Fruit fly (Drosophila melanogaster) whole organism, embryonic: ENCODE measurements around the gene yellow-e2.

ENCODE experiments used
- Ada2b ChIP-seq: fragments of 200-800 bp; sonication (Bioruptor generic); IDR thresholded peaks from 2 replicates; pipeline ENCODE4 v1.3.6; 2022; ENCODE audit warnings: missing biosample characterization, missing genetic modification characterization
- Blimp-1 ChIP-seq: fragments of 200-800 bp; sonication (Bioruptor generic); optimal IDR thresholded peaks from 3 replicates; lab custom pipeline; 2018; ENCODE audit warnings: missing biosample characterization, missing genetic modification characterization, mild to moderate bottlenecking, moderate library complexity, missing genetic modification reagents
- CG10543 ChIP-seq: fragments of 200-800 bp; sonication (Bioruptor generic); optimal IDR thresholded peaks from 3 replicates; lab custom pipeline; 2017; ENCODE audit warnings: missing biosample characterization, mild to moderate bottlenecking, missing genetic modification characterization, moderate library complexity
- CG11504 ChIP-seq: fragments of 200-800 bp; sonication (Bioruptor generic); optimal IDR thresholded peaks from 3 replicates; lab custom pipeline; 2019; ENCODE audit warnings: missing biosample characterization, mild to moderate bottlenecking, missing genetic modification characterization, moderate library complexity
- CG11723 ChIP-seq: fragments of 200-800 bp; sonication (Bioruptor generic); optimal IDR thresholded peaks from 2 replicates; lab custom pipeline; 2017; ENCODE audit warnings: missing biosample characterization, mild to moderate bottlenecking, missing genetic modification characterization
- CG12155 ChIP-seq: fragments of 200-800 bp; sonication (Bioruptor generic); optimal IDR thresholded peaks from 3 replicates; lab custom pipeline; 2016; ENCODE audit warnings: missing biosample characterization, missing genetic modification characterization
- CG12769 ChIP-seq: fragments of 200-800 bp; sonication (Bioruptor generic); optimal IDR thresholded peaks from 2 replicates; lab custom pipeline; 2019; ENCODE audit warnings: missing biosample characterization, mild to moderate bottlenecking, missing genetic modification characterization, moderate library complexity
- CG13123 ChIP-seq: fragments of 200-800 bp; sonication (Bioruptor generic); optimal IDR thresholded peaks from 2 replicates; lab custom pipeline; 2016; ENCODE audit warnings: missing biosample characterization, missing genetic modification characterization
- CG15073 ChIP-seq: fragments of 200-800 bp; sonication (Bioruptor generic); optimal IDR thresholded peaks from 2 replicates; lab custom pipeline; 2016; ENCODE audit warnings: missing biosample characterization, missing genetic modification characterization
- CG15601 ChIP-seq: fragments of 200-800 bp; sonication (Bioruptor generic); optimal IDR thresholded peaks from 3 replicates; lab custom pipeline; 2019; ENCODE audit warnings: missing biosample characterization, mild to moderate bottlenecking, missing genetic modification characterization, moderate library complexity
- CG17829 ChIP-seq: fragments of 200-800 bp; optimal IDR thresholded peaks from 2 replicates; lab custom pipeline; 2019; ENCODE audit warnings: missing biosample characterization, mild to moderate bottlenecking, missing genetic modification characterization, moderate library complexity
- CG2129 ChIP-seq: fragments of 200-800 bp; sonication (Bioruptor generic); IDR thresholded peaks from 2 replicates; pipeline ENCODE4 v1.3.6; 2022; ENCODE audit warnings: missing biosample characterization, missing genetic modification characterization; ENCODE audit not compliant: partially characterized antibody
- CG42726 ChIP-seq: fragments of 200-800 bp; sonication (Bioruptor generic); IDR thresholded peaks from 2 replicates; pipeline ENCODE4 v1.3.6; 2022; ENCODE audit warnings: missing biosample characterization, missing genetic modification characterization; ENCODE audit not compliant: partially characterized antibody
- CG43689 ChIP-seq: fragments of 200-800 bp; sonication (Bioruptor generic); IDR thresholded peaks from 2 replicates; pipeline ENCODE4 v1.3.6; 2022; ENCODE audit warnings: missing biosample characterization, missing genetic modification characterization
- CG4404 ChIP-seq: fragments of 200-800 bp; sonication (Bioruptor generic); IDR thresholded peaks from 2 replicates; pipeline ENCODE4 v1.3.6; 2022; ENCODE audit warnings: missing biosample characterization, missing genetic modification characterization
- CG5180 ChIP-seq: fragments of 200-800 bp; sonication (Bioruptor generic); optimal IDR thresholded peaks from 3 replicates; lab custom pipeline; 2017; ENCODE audit warnings: missing biosample characterization, missing genetic modification characterization, mild to moderate bottlenecking, moderate library complexity, missing genetic modification reagents
- CG9797 ChIP-seq: fragments of 200-800 bp; sonication (Bioruptor generic); optimal IDR thresholded peaks from 3 replicates; lab custom pipeline; 2018; ENCODE audit warnings: missing biosample characterization, mild to moderate bottlenecking, missing genetic modification characterization
- CkIIα-i1 ChIP-seq: fragments of 200-800 bp; sonication (Bioruptor generic); IDR thresholded peaks from 2 replicates; pipeline ENCODE4 v1.3.6; 2022; ENCODE audit warnings: missing biosample characterization, missing genetic modification characterization
- D19B ChIP-seq: fragments of 200-800 bp; sonication (Bioruptor generic); optimal IDR thresholded peaks from 2 replicates; lab custom pipeline; 2017; ENCODE audit warnings: missing biosample characterization, mild to moderate bottlenecking, missing genetic modification characterization
- Dp ChIP-seq: fragments of 200-800 bp; sonication (Bioruptor generic); optimal IDR thresholded peaks from 2 replicates; lab custom pipeline; 2018; ENCODE audit warnings: missing biosample characterization, mild to moderate bottlenecking, missing genetic modification characterization, moderate library complexity
- E2f1 ChIP-seq: fragments of 200-800 bp; sonication (Bioruptor generic); IDR thresholded peaks from 2 replicates; pipeline ENCODE4 v1.3.6; 2022; ENCODE audit warnings: missing biosample characterization, missing genetic modification characterization
- Fer3 ChIP-seq: fragments of 200-800 bp; sonication (Bioruptor generic); optimal IDR thresholded peaks from 2 replicates; lab custom pipeline; 2018; ENCODE audit warnings: missing biosample characterization, mild to moderate bottlenecking, missing genetic modification characterization, moderate library complexity
- Gsc ChIP-seq: fragments of 200-800 bp; sonication (Bioruptor generic); IDR thresholded peaks from 2 replicates; pipeline ENCODE4 v1.3.6; 2022; ENCODE audit warnings: missing biosample characterization, missing genetic modification characterization
- HLHmδ ChIP-seq: fragments of 200-800 bp; sonication (Bioruptor generic); optimal IDR thresholded peaks from 2 replicates; lab custom pipeline; 2018; ENCODE audit warnings: missing biosample characterization, mild to moderate bottlenecking, missing genetic modification characterization, moderate library complexity
- HmgD ChIP-seq: fragments of 200-800 bp; sonication (Bioruptor generic); optimal IDR thresholded peaks from 3 replicates; lab custom pipeline; 2016; ENCODE audit warnings: missing biosample characterization, missing genetic modification characterization
- Max ChIP-seq: fragments of 200-800 bp; sonication (Bioruptor generic); optimal IDR thresholded peaks from 2 replicates; lab custom pipeline; 2016; ENCODE audit warnings: missing biosample characterization, mild to moderate bottlenecking, missing genetic modification characterization
- Mes4 ChIP-seq: fragments of 200-800 bp; sonication (Bioruptor generic); optimal IDR thresholded peaks from 2 replicates; lab custom pipeline; 2016; ENCODE audit warnings: missing biosample characterization, missing genetic modification characterization
- Neu2 ChIP-seq: fragments of 200-800 bp; sonication (Bioruptor generic); optimal IDR thresholded peaks from 3 replicates; lab custom pipeline; 2016; ENCODE audit warnings: missing biosample characterization, missing genetic modification characterization, borderline replicate concordance
- Sry-β ChIP-seq: fragments of 200-800 bp; sonication (Bioruptor generic); optimal IDR thresholded peaks from 2 replicates; lab custom pipeline; 2018; ENCODE audit warnings: missing biosample characterization, mild to moderate bottlenecking, missing genetic modification characterization, moderate library complexity
- Taf1 ChIP-seq: fragments of 200-800 bp; sonication (Bioruptor generic); IDR thresholded peaks from 2 replicates; pipeline ENCODE4 v1.3.6; 2022; ENCODE audit warnings: missing biosample characterization, missing genetic modification characterization
- Xrp1 ChIP-seq: fragments of 200-800 bp; sonication (Bioruptor generic); IDR thresholded peaks from 2 replicates; pipeline ENCODE4 v1.3.6; 2022; ENCODE audit warnings: missing biosample characterization, missing genetic modification characterization
- br ChIP-seq: fragments of >200 bp; optimal IDR thresholded peaks from 2 replicates; lab custom pipeline; 2017
- danr ChIP-seq: fragments of 200-800 bp; sonication (Bioruptor generic); IDR thresholded peaks from 2 replicates; pipeline ENCODE4 v1.3.6; 2022; ENCODE audit warnings: missing biosample characterization, missing genetic modification characterization
- dati ChIP-seq: fragments of 200-800 bp; sonication (Bioruptor generic); IDR thresholded peaks from 2 replicates; pipeline ENCODE4 v1.3.6; 2022; ENCODE audit warnings: missing biosample characterization, missing genetic modification characterization
- en ChIP-seq: fragments of 200-800 bp; sonication (Bioruptor generic); optimal IDR thresholded peaks from 2 replicates; lab custom pipeline; 2016; ENCODE audit warnings: missing biosample characterization, missing genetic modification characterization
- esg ChIP-seq: fragments of 200-800 bp; sonication (Bioruptor generic); conservative IDR thresholded peaks from 2 replicates; pipeline ENCODE4 v1.3.6; 2022; ENCODE audit warnings: missing biosample characterization, missing genetic modification characterization
- hkb ChIP-seq, 2 experiments: fragments of 200-800 bp in 1 of 2; fragments of >200 bp in 1 of 2; sonication (Bioruptor generic) in 1 of 2; IDR thresholded peaks in 1 of 2; optimal IDR thresholded peaks in 1 of 2; 2 replicates each; pipeline versions ENCODE4 v1.3.6 to Lab custom; 2017 to 2022; ENCODE audit warnings: missing biosample characterization in 1 of 2, missing genetic modification characterization in 1 of 2
- kah ChIP-seq: fragments of 200-800 bp; sonication (Bioruptor generic); optimal IDR thresholded peaks from 2 replicates; lab custom pipeline; 2018; ENCODE audit warnings: missing biosample characterization, mild to moderate bottlenecking, missing genetic modification characterization
- odd ChIP-seq: fragments of 200-800 bp; sonication (Bioruptor generic); optimal IDR thresholded peaks from 2 replicates; lab custom pipeline; 2017; ENCODE audit warnings: missing biosample characterization, mild to moderate bottlenecking, missing genetic modification characterization
- pho ChIP-seq: fragments of 200-800 bp; sonication (Bioruptor generic); optimal IDR thresholded peaks from 2 replicates; lab custom pipeline; 2016; ENCODE audit warnings: missing biosample characterization, missing genetic modification characterization
- ranshi ChIP-seq: fragments of 200-800 bp; sonication (Bioruptor generic); IDR thresholded peaks from 2 replicates; pipeline ENCODE4 v1.3.6; 2022; ENCODE audit warnings: missing biosample characterization, missing genetic modification characterization
- run ChIP-seq: fragments of 200-800 bp; sonication (Bioruptor generic); optimal IDR thresholded peaks from 3 replicates; lab custom pipeline; 2018; ENCODE audit warnings: missing biosample characterization, mild to moderate bottlenecking, missing genetic modification characterization
- salm ChIP-seq: fragments of 200-800 bp; sonication (Bioruptor generic); optimal IDR thresholded peaks from 2 replicates; lab custom pipeline; 2018; ENCODE audit warnings: missing biosample characterization, mild to moderate bottlenecking, missing genetic modification characterization
- slp2 ChIP-seq: fragments of 200-800 bp; sonication (Bioruptor generic); optimal IDR thresholded peaks from 2 replicates; lab custom pipeline; 2016; ENCODE audit warnings: missing biosample characterization, missing genetic modification characterization
- tx ChIP-seq: fragments of 200-800 bp; sonication (Bioruptor generic); optimal IDR thresholded peaks from 2 replicates; lab custom pipeline; 2016; ENCODE audit warnings: missing biosample characterization, missing genetic modification characterization
- vfl ChIP-seq: fragments of 200-800 bp; sonication (Bioruptor generic); optimal IDR thresholded peaks from 2 replicates; lab custom pipeline; 2016; ENCODE audit warnings: missing biosample characterization, missing genetic modification characterization
- vnd ChIP-seq: fragments of 200-800 bp; sonication (Bioruptor generic); IDR thresholded peaks from 3 replicates; pipeline ENCODE4 v1.3.6; 2022; ENCODE audit warnings: missing biosample characterization, missing genetic modification characterization; ENCODE audit not compliant: partially characterized antibody
- zen ChIP-seq: fragments of 200-800 bp; sonication (Bioruptor generic); optimal IDR thresholded peaks from 3 replicates; lab custom pipeline; 2018; ENCODE audit warnings: missing biosample characterization, mild to moderate bottlenecking, missing genetic modification characterization, moderate library complexity
- zen2 ChIP-seq: fragments of 200-800 bp; sonication (Bioruptor generic); IDR thresholded peaks from 3 replicates; pipeline ENCODE4 v1.3.6; 2022; ENCODE audit warnings: missing biosample characterization, missing genetic modification characterization; ENCODE audit not compliant: partially characterized antibody
- zfh2 ChIP-seq: fragments of 200-800 bp; sonication (Bioruptor generic); optimal IDR thresholded peaks from 2 replicates; lab custom pipeline; 2016; ENCODE audit warnings: missing biosample characterization, missing genetic modification characterization

The yellow-e2 gene

DNA sequence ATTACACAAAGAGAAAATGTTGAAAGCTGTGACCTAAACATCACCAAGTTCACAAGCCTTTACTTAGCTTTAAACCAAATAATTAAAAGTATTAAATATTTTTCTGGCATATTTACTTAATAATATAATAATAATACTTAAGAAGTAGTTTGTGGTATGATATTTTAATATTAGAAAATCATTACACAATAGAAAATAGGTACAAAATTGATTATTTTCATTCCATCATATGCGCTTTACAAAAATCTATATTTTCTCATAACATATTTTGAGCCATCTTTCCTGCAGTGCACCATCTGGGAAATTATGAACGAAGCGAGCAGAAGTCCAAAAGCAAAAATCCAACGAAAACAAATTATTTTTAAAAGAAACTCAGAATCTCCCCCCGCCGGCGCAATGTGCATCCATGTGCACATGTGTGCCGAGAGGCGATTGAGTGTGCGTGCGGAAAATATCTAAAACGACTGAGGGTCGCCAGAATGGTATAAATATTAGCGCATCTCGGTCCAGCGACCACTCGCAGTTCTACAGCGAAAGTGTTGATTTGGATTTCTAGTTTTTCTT lies 18.8 kb upstream of the yellow-e2 start, which contains the start of gene Act87E (continued):
- TF ChIP-seq CG11723 (GFP tag; lab: Kevin White, UChicago), result peak; percentile 45
- no peak for TF ChIP-seq Ada2b (GFP tag; lab: Robert Waterston, UW)
- TF ChIP-seq CG2129 (GFP tag; lab: Robert Waterston, UW), result no peak
- no peak for TF ChIP-seq CG9797 (GFP tag; lab: Kevin White, UChicago)
- TF ChIP-seq CG13123 (GFP tag; lab: Kevin White, UChicago), result no peak
- TF ChIP-seq CG15601 (tag; lab: Kevin White, UChicago), result peak; percentile 73
- peak; percentile 1 for TF ChIP-seq Fer3 (tag; lab: Kevin White, UChicago)
- no peak for TF ChIP-seq zen2 (GFP tag; lab: Robert Waterston, UW)
- TF ChIP-seq CG15073 (GFP tag; lab: Kevin White, UChicago), result no peak
- TF ChIP-seq CG4404 (GFP tag; lab: Robert Waterston, UW), result peak; percentile 59
- no peak for TF ChIP-seq CG10543
- TF ChIP-seq Neu2 (GFP tag; lab: Kevin White, UChicago), result no peak
- no peak for TF ChIP-seq Gsc (GFP tag; lab: Robert Waterston, UW)
- TF ChIP-seq Blimp-1, result peak; percentile 73
- no peak for TF ChIP-seq dati (GFP tag; lab: Robert Waterston, UW)
- TF ChIP-seq HmgD (GFP tag; lab: Kevin White, UChicago), result no peak
- no peak for TF ChIP-seq D19B (GFP tag; lab: Kevin White, UChicago)
- TF ChIP-seq CG11504, result peak; percentile 85
- TF ChIP-seq en (GFP tag; lab: Kevin White, UChicago), result no peak
- TF ChIP-seq vfl (GFP tag; lab: Kevin White, UChicago), result no peak
- TF ChIP-seq tx (GFP tag; lab: Kevin White, UChicago), result no peak
- no peak for TF ChIP-seq br
- TF ChIP-seq hkb (optimal IDR thresholded peaks at IDR 0.05; lab: Kevin White, UChicago), result no peak
- TF ChIP-seq hkb (GFP tag; IDR thresholded peaks at IDR 0.05; lab: Robert Waterston, UW), result no peak; the same call in 1 of the 2 replicates
- peak; percentile 71 for TF ChIP-seq salm (tag; lab: Kevin White, UChicago)
- no peak for TF ChIP-seq Mes4 (GFP tag; lab: Kevin White, UChicago)
- TF ChIP-seq CG43689 (GFP tag; lab: Robert Waterston, UW), result no peak
- TF ChIP-seq zfh2, result no peak
- no peak for TF ChIP-seq vnd (GFP tag; lab: Robert Waterston, UW)
- TF ChIP-seq CG12769 (tag; lab: Kevin White, UChicago), result no peak
- TF ChIP-seq Taf1 (GFP tag; lab: Robert Waterston, UW), result no peak
- peak; percentile 64 for TF ChIP-seq Xrp1
- TF ChIP-seq CG5180 (GFP tag; lab: Kevin White, UChicago), result peak; percentile 43
- no peak for TF ChIP-seq pho (GFP tag; lab: Kevin White, UChicago)
- no peak for TF ChIP-seq CkIIα-i1 (GFP tag; lab: Robert Waterston, UW)
- no peak for TF ChIP-seq CG42726
- TF ChIP-seq Sry-β (GFP tag; lab: Kevin White, UChicago), result no peak
- peak; percentile 41; the same call in 1 of the 2 replicates for TF ChIP-seq esg
- TF ChIP-seq Max (GFP tag; lab: Kevin White, UChicago), result no peak
- TF ChIP-seq E2f1 (GFP tag; lab: Robert Waterston, UW), result peak; percentile 35; the same call in 1 of the 2 replicates
- TF ChIP-seq HLHmδ (GFP tag; lab: Kevin White, UChicago), result no peak
- TF ChIP-seq kah (GFP tag; lab: Kevin White, UChicago), result peak; percentile 33
- no peak; the same call in 1 of the 2 replicates for TF ChIP-seq ranshi
- 0 out of 2 replicates have a peak, but pooled peaks have one; percentile 49 for TF ChIP-seq danr (GFP tag; lab: Robert Waterston, UW)
- peak; percentile 37 for TF ChIP-seq run (tag; lab: Kevin White, UChicago)
- TF ChIP-seq odd (GFP tag; lab: Kevin White, UChicago), result peak; percentile 57
- no peak for TF ChIP-seq slp2
- peak; percentile 36 for TF ChIP-seq zen (tag; lab: Kevin White, UChicago)
- TF ChIP-seq Dp, result no peak
- peak; percentile 19 for TF ChIP-seq CG12155 (GFP tag; lab: Kevin White, UChicago)
- TF ChIP-seq CG17829 (tag; lab: Kevin White, UChicago), result peak; percentile 85
